Worm (Caenorhabditis elegans): Measurements from ENCODE around the gene srh-180.

DNA sequence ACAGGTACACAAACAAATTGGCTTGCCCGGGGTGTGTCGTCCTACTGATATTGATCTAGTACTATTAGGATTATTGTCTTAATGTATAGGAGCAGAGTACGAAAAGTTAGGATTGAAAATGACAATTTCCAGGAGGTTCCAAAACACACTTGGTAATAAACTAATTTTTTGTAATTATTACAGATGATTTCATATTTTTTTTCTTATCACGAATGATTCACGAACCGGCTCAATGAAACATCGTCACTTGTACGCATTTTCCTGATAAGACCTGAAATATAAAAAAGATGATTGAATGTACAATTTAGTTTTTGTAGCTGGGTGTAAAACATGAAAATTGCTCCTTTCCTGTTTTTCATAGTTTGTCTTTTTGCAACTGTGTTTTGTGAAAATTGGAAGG is 14.9 kb upstream of the srh-180 start, which contains the start of the genes C31A11.13 and oac-6:
- TF ChIP-seq lin-15B (tag; optimal IDR thresholded peaks at IDR 0.05) = no peak
- no peak for TF ChIP-seq nhr-71 (tag; optimal IDR thresholded peaks at IDR 0.05)
- TF ChIP-seq mep-1 (tag; optimal IDR thresholded peaks at IDR 0.05) = no peak
